Worm (Caenorhabditis elegans) whole organism, L4/young adult: ENCODE results near the gene F20B6.4.

ENCODE experiments used
- dao-5 ChIP-seq: sonication (generic microtip); optimal IDR thresholded peaks from 2 replicates; lab custom pipeline; 2016; ENCODE audit warnings: missing genotype, missing genetic modification characterization, moderate library complexity, missing compliant biosample characterization
- him-1 ChIP-seq: sonication (generic microtip); optimal IDR thresholded peaks from 2 replicates; lab custom pipeline; 2016; ENCODE audit warnings: missing genotype, missing genetic modification reagents, missing genetic modification characterization, missing compliant biosample characterization

DNA sequence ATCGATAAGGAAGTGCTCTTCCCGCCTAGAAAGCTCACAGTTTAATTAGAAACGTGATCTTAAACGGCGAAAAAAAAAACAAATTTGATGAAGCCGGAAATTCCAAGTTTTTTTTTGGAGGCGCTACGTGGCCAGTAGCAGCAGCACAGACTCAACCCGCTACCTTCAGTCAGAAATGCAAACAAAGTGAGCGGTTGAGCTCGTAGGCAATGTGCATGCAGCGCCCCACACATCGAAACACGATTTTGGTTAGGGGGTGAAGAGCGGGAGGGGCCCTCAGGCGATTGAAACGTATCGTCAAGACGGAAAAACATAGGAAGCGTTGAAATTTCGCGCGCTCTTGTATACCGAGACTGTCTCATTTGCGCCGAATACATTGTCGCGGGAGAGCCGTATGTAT, 45.1 kb downstream of the F20B6.4 start:
- peak; percentile 35 for TF ChIP-seq him-1 (tag; lab: Kevin White, UChicago)
- no peak for TF ChIP-seq dao-5
